Fruit fly (Drosophila melanogaster): ENCODE measurements around the gene kz.

The kz gene

DNA sequence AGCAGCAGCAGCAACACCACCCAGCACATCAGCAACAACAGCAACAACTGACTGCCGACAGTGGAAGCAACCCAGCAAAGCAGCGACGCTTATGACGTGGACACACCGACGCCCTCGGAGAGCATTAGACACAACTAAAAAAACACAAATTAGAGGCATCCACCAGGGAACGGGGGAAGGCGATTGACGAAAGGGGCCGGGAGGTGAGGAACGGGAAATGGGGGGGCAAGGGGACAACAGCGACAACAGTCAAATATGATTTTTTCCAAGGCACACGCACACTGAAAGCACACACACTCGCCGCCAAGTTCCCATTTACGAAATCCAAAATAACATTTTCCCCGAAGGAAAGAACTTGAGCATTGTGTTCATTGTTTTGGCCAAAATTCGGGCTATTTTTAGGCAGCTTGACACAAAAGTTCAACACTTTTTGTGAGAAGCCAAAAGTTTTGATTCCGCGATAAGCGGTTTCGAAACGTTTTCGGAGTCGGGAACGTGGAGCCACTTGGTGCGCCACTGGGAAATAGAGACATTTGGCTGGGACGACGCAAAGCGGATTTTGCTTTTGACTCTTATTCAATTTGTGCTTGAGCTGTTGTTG lies 33.1 kb downstream of the kz start:
- TF ChIP-seq CG15710 (tag; optimal IDR thresholded peaks at IDR 0.05) (no peak), CG12605 (GFP tag; IDR thresholded peaks at IDR 0.05) (no peak), CG13204 (GFP tag; optimal IDR thresholded peaks at IDR 0.05) (no peak), Pif1B (GFP tag; optimal IDR thresholded peaks at IDR 0.05) (no peak), CG10348 (GFP tag; IDR thresholded peaks at IDR 0.05) (0 out of 2 replicates have a peak, but pooled peaks have one; percentile 39), EcR (GFP tag; optimal IDR thresholded peaks at IDR 0.05) (no peak), CG14655 (GFP tag; optimal IDR thresholded peaks at IDR 0.05) (no peak), fd96Ca (GFP tag; IDR thresholded peaks at IDR 0.05) (peak; percentile 65; the same call in 2 of the 3 replicates), Pif1A (GFP tag; optimal IDR thresholded peaks at IDR 0.05) (no peak), CG4496 (GFP tag; IDR thresholded peaks at IDR 0.05) (peak; percentile 13; the same call in 1 of the 3 replicates), CG8301 (tag; optimal IDR thresholded peaks at IDR 0.05) (no peak), CG8159 (tag; optimal IDR thresholded peaks at IDR 0.05) (no peak), CG34367 (tag; optimal IDR thresholded peaks at IDR 0.05) (no peak), CG9948 (tag; optimal IDR thresholded peaks at IDR 0.05) (no peak), CG32121 (GFP tag; IDR thresholded peaks at IDR 0.05) (peak; percentile 34; the same call in 1 of the 2 replicates), Snoo (tag; optimal IDR thresholded peaks at IDR 0.05) (no peak), gl (tag; optimal IDR thresholded peaks at IDR 0.05) (no peak), rn (GFP tag; IDR thresholded peaks at IDR 0.05) (no peak)

DNA sequence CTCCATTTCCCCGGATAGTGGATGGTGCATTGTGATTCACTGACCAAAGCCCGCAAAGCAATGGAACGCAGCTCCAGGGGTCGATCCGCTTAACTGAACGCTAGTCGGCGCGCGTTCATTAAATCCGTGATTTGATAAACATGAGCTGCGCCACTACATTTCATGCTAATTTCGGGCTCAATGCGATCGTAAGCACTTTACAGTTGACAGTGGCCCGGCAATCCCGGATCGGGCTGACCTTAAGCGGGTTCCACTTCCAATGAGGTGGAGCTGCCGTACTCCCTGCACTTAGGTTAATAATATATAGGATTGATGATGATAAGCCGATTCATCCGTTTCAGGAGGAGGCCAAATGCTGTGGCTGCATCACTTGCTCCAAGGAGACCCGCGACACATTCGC lies 38.1 kb downstream of the kz start, which contains the start of gene FarO:
Gene FarO (minus strand): TSS at position 101 of the 400 bp plus-strand sequence.
- no peak for TF ChIP-seq CG9948 (tag; optimal IDR thresholded peaks at IDR 0.05)
- no peak for TF ChIP-seq CG4496 (GFP tag; IDR thresholded peaks at IDR 0.05)
- no peak for TF ChIP-seq Pif1A (GFP tag; optimal IDR thresholded peaks at IDR 0.05)
- no peak for TF ChIP-seq EcR (GFP tag; optimal IDR thresholded peaks at IDR 0.05)
- TF ChIP-seq rn (GFP tag; IDR thresholded peaks at IDR 0.05): no peak
- TF ChIP-seq CG32121 (GFP tag; IDR thresholded peaks at IDR 0.05): no peak
- no peak for TF ChIP-seq Pif1B (GFP tag; optimal IDR thresholded peaks at IDR 0.05)
- no peak for TF ChIP-seq CG10348 (GFP tag; IDR thresholded peaks at IDR 0.05)
- no peak for TF ChIP-seq CG15710 (tag; optimal IDR thresholded peaks at IDR 0.05)
- no peak for TF ChIP-seq fd96Ca (GFP tag; IDR thresholded peaks at IDR 0.05)
- TF ChIP-seq CG34367 (tag; optimal IDR thresholded peaks at IDR 0.05): no peak
- TF ChIP-seq CG12605 (GFP tag; IDR thresholded peaks at IDR 0.05): no peak
- no peak for TF ChIP-seq CG8159 (tag; optimal IDR thresholded peaks at IDR 0.05)
- TF ChIP-seq CG17806 (tag; optimal IDR thresholded peaks at IDR 0.05): no peak
- TF ChIP-seq CG13204 (GFP tag; optimal IDR thresholded peaks at IDR 0.05): no peak
- TF ChIP-seq CG14655 (GFP tag; optimal IDR thresholded peaks at IDR 0.05): no peak
- TF ChIP-seq D1 (tag; optimal IDR thresholded peaks at IDR 0.05): no peak

DNA sequence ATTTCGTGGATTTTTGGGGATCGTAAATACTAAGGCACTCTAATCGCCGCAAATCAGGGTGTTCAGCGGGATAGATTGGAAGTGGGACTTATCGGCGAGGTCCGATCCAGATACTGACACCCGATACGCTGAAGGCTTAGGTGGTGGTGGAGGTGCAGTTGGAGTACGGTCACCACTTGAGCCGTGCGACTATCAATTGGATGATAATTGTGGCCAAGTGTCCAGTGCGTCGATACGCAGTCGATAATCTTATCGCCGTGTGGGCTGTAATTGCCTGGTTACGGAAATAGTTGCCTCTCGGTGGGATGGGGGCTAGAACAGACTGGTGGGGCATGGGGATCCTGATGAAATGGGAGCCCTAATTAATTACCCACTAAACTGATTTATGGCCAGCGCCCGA lies 42.5 kb downstream of the kz start:
- TF ChIP-seq CG10348 (GFP tag; IDR thresholded peaks at IDR 0.05) (no peak), fd96Ca (GFP tag; IDR thresholded peaks at IDR 0.05) (no peak), rn (GFP tag; IDR thresholded peaks at IDR 0.05) (no peak), gl (tag; optimal IDR thresholded peaks at IDR 0.05) (no peak), CG13204 (GFP tag; optimal IDR thresholded peaks at IDR 0.05) (no peak), Snoo (tag; optimal IDR thresholded peaks at IDR 0.05) (no peak), CG17806 (tag; optimal IDR thresholded peaks at IDR 0.05) (no peak)

DNA sequence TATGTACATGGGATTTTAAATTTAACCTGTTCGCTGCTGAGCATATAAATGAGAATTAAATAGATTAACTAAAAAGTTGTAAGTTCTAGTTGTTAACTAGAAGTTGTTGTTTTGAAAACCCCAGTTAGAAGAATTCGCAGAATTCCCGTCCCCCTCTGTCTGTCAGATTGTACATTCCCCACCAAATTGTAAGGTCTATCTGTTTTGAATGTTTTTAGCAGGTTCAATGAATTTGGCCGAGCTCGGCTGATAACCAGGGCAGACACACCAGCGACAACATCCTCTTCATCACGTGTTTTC lies 43.6 kb downstream of the kz start:
- no peak for TF ChIP-seq CG34367 (tag; optimal IDR thresholded peaks at IDR 0.05)
- no peak for TF ChIP-seq CG10348 (GFP tag; IDR thresholded peaks at IDR 0.05)
- no peak for TF ChIP-seq CG14655 (GFP tag; optimal IDR thresholded peaks at IDR 0.05)
- TF ChIP-seq CG17806 (tag; optimal IDR thresholded peaks at IDR 0.05): no peak
- no peak for TF ChIP-seq fd96Ca (GFP tag; IDR thresholded peaks at IDR 0.05)
- TF ChIP-seq Pif1B (GFP tag; optimal IDR thresholded peaks at IDR 0.05): no peak
- TF ChIP-seq Pif1A (GFP tag; optimal IDR thresholded peaks at IDR 0.05): no peak
- TF ChIP-seq CG4496 (GFP tag; IDR thresholded peaks at IDR 0.05): no peak
- TF ChIP-seq CG32121 (GFP tag; IDR thresholded peaks at IDR 0.05): no peak
- TF ChIP-seq CG15710 (tag; optimal IDR thresholded peaks at IDR 0.05): no peak
- no peak for TF ChIP-seq D1 (tag; optimal IDR thresholded peaks at IDR 0.05)
- no peak for TF ChIP-seq CG8301 (tag; optimal IDR thresholded peaks at IDR 0.05)
- no peak for TF ChIP-seq EcR (GFP tag; optimal IDR thresholded peaks at IDR 0.05)
- no peak for TF ChIP-seq rn (GFP tag; IDR thresholded peaks at IDR 0.05)
- no peak for TF ChIP-seq CG8159 (tag; optimal IDR thresholded peaks at IDR 0.05)
- no peak for TF ChIP-seq gl (tag; optimal IDR thresholded peaks at IDR 0.05)
- TF ChIP-seq Ets98B (GFP tag; IDR thresholded peaks at IDR 0.05): no peak
- TF ChIP-seq CG12605 (GFP tag; IDR thresholded peaks at IDR 0.05): no peak
- no peak for TF ChIP-seq CG13204 (GFP tag; optimal IDR thresholded peaks at IDR 0.05)

DNA sequence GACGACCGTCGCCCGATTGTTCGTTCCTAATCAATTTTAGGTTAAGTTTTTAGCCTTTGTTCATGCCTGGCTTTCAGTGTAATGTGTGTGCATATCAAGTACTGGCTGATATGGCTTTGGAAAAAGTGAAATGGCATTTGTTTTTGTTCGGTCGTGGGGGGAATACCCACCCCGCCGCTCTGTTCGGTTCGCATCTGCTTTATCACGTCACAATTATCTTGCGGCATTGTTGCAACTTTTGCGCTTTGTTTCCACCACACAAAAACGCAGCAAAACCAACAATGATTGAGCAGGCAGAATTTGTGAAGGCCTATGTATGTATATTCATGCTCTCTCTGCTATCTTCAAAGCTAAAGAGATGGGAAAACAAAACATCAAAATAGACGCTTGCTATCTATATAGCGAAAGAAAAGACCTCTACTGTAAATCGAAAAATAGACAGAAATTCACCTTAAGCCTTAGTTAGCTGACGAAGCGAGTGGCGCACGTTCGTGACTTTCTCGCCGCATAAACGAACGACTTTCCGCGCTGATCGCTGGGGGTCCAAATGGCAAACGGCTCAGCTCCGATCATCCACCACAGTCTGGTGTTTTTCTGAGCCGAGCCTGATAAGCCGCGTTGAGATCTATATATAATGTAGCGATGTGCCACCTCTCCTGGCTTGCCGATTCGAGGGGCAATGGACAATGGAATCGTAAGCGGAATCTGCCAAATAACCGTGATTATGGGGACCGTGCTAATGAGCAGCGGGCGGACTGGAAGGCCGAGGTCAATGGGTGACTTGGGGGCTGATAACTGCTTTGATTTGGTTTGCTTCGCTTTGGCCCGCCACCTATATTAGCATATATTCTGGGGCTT lies 44.2 kb downstream of the kz start:
- TF ChIP-seq CG17806 (tag; optimal IDR thresholded peaks at IDR 0.05) (no peak), CG15710 (tag; optimal IDR thresholded peaks at IDR 0.05) (no peak), fd96Ca (GFP tag; IDR thresholded peaks at IDR 0.05) (no peak), rn (GFP tag; IDR thresholded peaks at IDR 0.05) (no peak), CG10348 (GFP tag; IDR thresholded peaks at IDR 0.05) (no peak), Ets98B (GFP tag; IDR thresholded peaks at IDR 0.05) (peak; percentile 11; the same call in 1 of the 2 replicates), CG12605 (GFP tag; IDR thresholded peaks at IDR 0.05) (no peak), EcR (GFP tag; optimal IDR thresholded peaks at IDR 0.05) (peak; percentile 10), D1 (tag; optimal IDR thresholded peaks at IDR 0.05) (no peak), Pif1A (GFP tag; optimal IDR thresholded peaks at IDR 0.05) (no peak), CG8301 (tag; optimal IDR thresholded peaks at IDR 0.05) (no peak), CG14655 (GFP tag; optimal IDR thresholded peaks at IDR 0.05) (no peak), CG32121 (GFP tag; IDR thresholded peaks at IDR 0.05) (no peak), CG4496 (GFP tag; IDR thresholded peaks at IDR 0.05) (no peak)

All from whole organism, pupa.